Worm (Caenorhabditis elegans) whole organism, mixed stage, embryonic: ENCODE data around the gene npr-1.

Experiments
- blmp-1 ChIP-seq: fragments of 150-350 bp; optimal IDR thresholded peaks from 2 replicates; lab custom pipeline; 2014; ENCODE audit warnings: missing biosample characterization, missing genetic modification characterization
- ceh-43 ChIP-seq: fragments of 200-800 bp; sonication (Bioruptor generic); optimal IDR thresholded peaks from 2 replicates; lab custom pipeline; 2018; ENCODE audit warnings: mild to moderate bottlenecking, missing genetic modification characterization, moderate library complexity, missing compliant biosample characterization
- cnd-1 ChIP-seq: fragments of 200-800 bp; sonication (Bioruptor generic); optimal IDR thresholded peaks from 2 replicates; lab custom pipeline; 2018; ENCODE audit warnings: mild to moderate bottlenecking, missing genetic modification characterization, missing compliant biosample characterization
- elt-1 ChIP-seq: sonication (generic microtip); optimal IDR thresholded peaks from 2 replicates; lab custom pipeline; 2017; ENCODE audit warnings: missing genetic modification characterization, mild to moderate bottlenecking, missing compliant biosample characterization, antibody characterized with exemption, moderate library complexity, borderline replicate concordance; ENCODE audit not compliant: insufficient read depth
- lsy-2 ChIP-seq: fragments of 150-350 bp; optimal IDR thresholded peaks from 2 replicates; lab custom pipeline; 2014; ENCODE audit warnings: missing biosample characterization, missing genetic modification characterization
- mep-1 ChIP-seq: fragments of 150-350 bp; optimal IDR thresholded peaks from 2 replicates; lab custom pipeline; 2017; ENCODE audit warnings: missing biosample characterization, missing genetic modification reagents, missing genetic modification characterization, inconsistent platforms
- nhr-28 ChIP-seq: fragments of 150-350 bp; optimal IDR thresholded peaks from 2 replicates; lab custom pipeline; 2014; ENCODE audit warnings: missing biosample characterization, missing genetic modification characterization
- pha-4 ChIP-seq: fragments of 150-350 bp; optimal IDR thresholded peaks from 2 replicates; lab custom pipeline; 2018; ENCODE audit warnings: missing biosample characterization, missing genetic modification reagents, missing genetic modification characterization
- sptf-1 ChIP-seq: sonication (generic microtip); optimal IDR thresholded peaks from 2 replicates; lab custom pipeline; 2017; ENCODE audit warnings: mild to moderate bottlenecking, missing genetic modification characterization, moderate library complexity, missing compliant biosample characterization
- unc-39 ChIP-seq: fragments of 150-350 bp; optimal IDR thresholded peaks from 2 replicates; lab custom pipeline; 2014; ENCODE audit warnings: missing biosample characterization, missing genetic modification characterization
- ztf-11 ChIP-seq: fragments of 150-350 bp; optimal IDR thresholded peaks from 2 replicates; lab custom pipeline; 2014; ENCODE audit warnings: missing biosample characterization, missing genetic modification characterization

DNA sequence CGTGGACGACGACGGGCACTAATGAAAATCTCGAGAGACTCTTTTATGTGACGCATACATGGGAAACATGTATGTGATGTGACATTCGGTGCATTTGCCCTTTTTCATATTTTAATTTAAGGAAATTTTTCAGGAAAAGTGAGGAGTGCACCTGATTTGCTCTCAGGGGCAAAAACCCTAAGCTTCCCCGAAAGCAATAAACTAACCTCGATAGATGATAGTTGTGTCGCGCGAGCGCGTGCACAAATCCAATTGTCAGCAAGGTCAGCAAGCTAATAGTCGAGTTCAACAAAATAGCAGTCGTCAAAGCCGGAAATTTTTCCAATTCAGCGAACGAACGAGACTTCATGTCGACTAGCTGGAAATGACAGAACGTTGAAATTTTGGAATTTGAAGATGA, 51.7 kb downstream of the npr-1 start:
- TF ChIP-seq pha-4 (tag; lab: Kevin White, UChicago) (no peak), ztf-11 (tag; lab: Kevin White, UChicago) (no peak), mep-1 (tag; lab: Kevin White, UChicago) (no peak), ceh-43 (GFP tag; lab: Kevin White, UChicago) (no peak), nhr-28 (no peak), cnd-1 (no peak), elt-1 (tag; lab: Kevin White, UChicago) (no peak), lsy-2 (tag; lab: Kevin White, UChicago) (no peak), blmp-1 (tag; lab: Kevin White, UChicago) (no peak), unc-39 (tag; lab: Kevin White, UChicago) (no peak), sptf-1 (tag; lab: Kevin White, UChicago) (no peak)
